Worm (Caenorhabditis elegans) whole organism, L1 larva: ENCODE results near the gene srj-53.

Source experiments
- C04F5.9 ChIP-seq: sonication (generic microtip); optimal IDR thresholded peaks from 2 replicates; lab custom pipeline; 2016; ENCODE audit warnings: missing genetic modification characterization, missing compliant biosample characterization
- aly-2 ChIP-seq: fragments of 150-350 bp; optimal IDR thresholded peaks from 2 replicates; lab custom pipeline; 2014; ENCODE audit warnings: missing biosample characterization, missing genetic modification characterization
- ama-1 ChIP-seq: fragments of 150-350 bp; optimal IDR thresholded peaks from 2 replicates; lab custom pipeline; 2014
- ceh-63 ChIP-seq: fragments of 200-800 bp; sonication (Bioruptor generic); optimal IDR thresholded peaks from 2 replicates; lab custom pipeline; 2018; ENCODE audit warnings: mild to moderate bottlenecking, missing genetic modification characterization, missing compliant biosample characterization
- ceh-88 ChIP-seq: fragments of 200-800 bp; sonication (Bioruptor generic); IDR thresholded peaks from 2 replicates; pipeline ENCODE4 v1.3.6; 2022; ENCODE audit warnings: missing genetic modification characterization, missing compliant biosample characterization
- efl-1 ChIP-seq, 4 experiments: fragments of 150-350 bp; optimal IDR thresholded peaks in 3 of 4; peaks in 1 of 4; 1 replicate in 1 of 4; 2 replicates in 3 of 4; lab custom pipeline; 2014; ENCODE audit warnings: missing biosample characterization in 2 of 4, missing genetic modification characterization in 2 of 4, missing genetic modification reagents in 2 of 4
- elt-2 ChIP-seq: sonication (generic microtip); optimal IDR thresholded peaks from 2 replicates; lab custom pipeline; 2016; ENCODE audit warnings: missing genetic modification characterization, mild to moderate bottlenecking, inconsistent platforms, missing compliant biosample characterization, missing genetic modification reagents
- elt-3 ChIP-seq, 6 experiments: fragments of 150-350 bp in 1 of 6; sonication (generic microtip); optimal IDR thresholded peaks; 2 replicates each; lab custom pipeline; 2017 to 2018; ENCODE audit warnings: missing biosample characterization in 6 of 6, missing genetic modification characterization in 6 of 6, inconsistent platforms in 1 of 6
- grh-1 ChIP-seq: fragments of 200-800 bp; sonication (Bioruptor generic); IDR thresholded peaks from 2 replicates; pipeline ENCODE4 v1.3.6; 2022; ENCODE audit warnings: missing genetic modification reagents, missing genetic modification characterization, missing compliant biosample characterization
- hlh-4 ChIP-seq: sonication (generic microtip); optimal IDR thresholded peaks from 2 replicates; lab custom pipeline; 2016; ENCODE audit warnings: mild to moderate bottlenecking, missing genetic modification characterization, missing compliant biosample characterization
- irx-1 ChIP-seq: sonication (generic microtip); optimal IDR thresholded peaks from 2 replicates; lab custom pipeline; 2016; ENCODE audit warnings: missing genetic modification characterization, missing compliant biosample characterization
- jun-1 ChIP-seq: fragments of 150-350 bp; optimal IDR thresholded peaks from 2 replicates; lab custom pipeline; 2014; ENCODE audit warnings: missing biosample characterization, missing genetic modification reagents, missing genetic modification characterization
- lin-14 ChIP-seq: fragments of 200-800 bp; sonication (Bioruptor generic); optimal IDR thresholded peaks from 2 replicates; lab custom pipeline; 2018; ENCODE audit warnings: mild to moderate bottlenecking, missing genetic modification characterization, moderate library complexity, missing compliant biosample characterization
- lin-15B ChIP-seq: fragments of 150-350 bp; sonication (generic microtip); optimal IDR thresholded peaks from 3 replicates; lab custom pipeline; 2014; ENCODE audit warnings: missing biosample characterization, missing genetic modification characterization
- lin-35 ChIP-seq, 2 experiments: fragments of 150-350 bp; optimal IDR thresholded peaks; 2 replicates each; lab custom pipeline; 2014; ENCODE audit warnings: missing biosample characterization in 2 of 2, missing genetic modification characterization in 2 of 2, missing genetic modification reagents in 2 of 2
- lir-3 ChIP-seq: sonication (generic microtip); optimal IDR thresholded peaks from 2 replicates; lab custom pipeline; 2016; ENCODE audit warnings: mild to moderate bottlenecking, missing genetic modification characterization, moderate library complexity, missing compliant biosample characterization; ENCODE audit not compliant: poor library complexity
- lsy-2 ChIP-seq, 2 experiments: fragments of 150-350 bp; optimal IDR thresholded peaks; 2 replicates each; lab custom pipeline; 2014; ENCODE audit warnings: missing biosample characterization in 2 of 2, missing genetic modification characterization in 2 of 2
- mab-9 ChIP-seq: fragments of 200-800 bp; sonication (Bioruptor generic); IDR thresholded peaks from 2 replicates; pipeline ENCODE4 v1.3.6; 2022; ENCODE audit warnings: missing genetic modification reagents, missing genetic modification characterization, missing compliant biosample characterization
- mdl-1 ChIP-seq, 2 experiments: fragments of 150-350 bp; optimal IDR thresholded peaks; 2 replicates each; lab custom pipeline; 2014 to 2017; ENCODE audit warnings: missing biosample characterization in 2 of 2, missing genetic modification characterization in 2 of 2, inconsistent platforms in 1 of 2
- mef-2 ChIP-seq: fragments of 150-350 bp; optimal IDR thresholded peaks from 2 replicates; lab custom pipeline; 2014; ENCODE audit warnings: missing biosample characterization, missing genetic modification characterization
- mep-1 ChIP-seq: fragments of 150-350 bp; optimal IDR thresholded peaks from 2 replicates; lab custom pipeline; 2014; ENCODE audit warnings: missing biosample characterization, missing genetic modification characterization
- nhr-11 ChIP-seq: fragments of 150-350 bp; optimal IDR thresholded peaks from 2 replicates; lab custom pipeline; 2014; ENCODE audit warnings: missing biosample characterization, missing genetic modification characterization
- nhr-12 ChIP-seq: sonication (generic microtip); optimal IDR thresholded peaks from 2 replicates; lab custom pipeline; 2017; ENCODE audit warnings: missing biosample characterization, missing genetic modification characterization
- nhr-20 ChIP-seq: sonication (generic microtip); optimal IDR thresholded peaks from 2 replicates; lab custom pipeline; 2016; ENCODE audit warnings: mild to moderate bottlenecking, missing genetic modification characterization, missing compliant biosample characterization
- nhr-237 ChIP-seq: fragments of 150-350 bp; optimal IDR thresholded peaks from 2 replicates; lab custom pipeline; 2014; ENCODE audit warnings: missing biosample characterization, missing genetic modification characterization
- nhr-28 ChIP-seq: fragments of 150-350 bp; optimal IDR thresholded peaks from 2 replicates; lab custom pipeline; 2014; ENCODE audit warnings: missing biosample characterization, missing genetic modification characterization
- nhr-47 ChIP-seq: sonication (generic microtip); optimal IDR thresholded peaks from 2 replicates; lab custom pipeline; 2016; ENCODE audit warnings: mild to moderate bottlenecking, missing genetic modification characterization, moderate library complexity, missing compliant biosample characterization
- nhr-71 ChIP-seq: sonication (generic microtip); optimal IDR thresholded peaks from 2 replicates; lab custom pipeline; 2016; ENCODE audit warnings: mild to moderate bottlenecking, missing genetic modification characterization, moderate library complexity, missing compliant biosample characterization
- nhr-77 ChIP-seq: fragments of 150-350 bp; optimal IDR thresholded peaks from 2 replicates; lab custom pipeline; 2014; ENCODE audit warnings: missing biosample characterization, missing genetic modification characterization
- nhr-84 ChIP-seq: sonication (generic microtip); optimal IDR thresholded peaks from 2 replicates; lab custom pipeline; 2017; ENCODE audit warnings: missing biosample characterization, missing genetic modification characterization
- nhr-85 ChIP-seq: sonication (generic microtip); peaks from one replicate; lab custom pipeline; 2016; ENCODE audit warnings: missing genetic modification characterization, inconsistent platforms, missing compliant biosample characterization
- nhr-90 ChIP-seq: sonication (generic microtip); optimal IDR thresholded peaks from 2 replicates; lab custom pipeline; 2016; ENCODE audit warnings: mild to moderate bottlenecking, missing genetic modification characterization, missing compliant biosample characterization; ENCODE audit not compliant: poor library complexity
- pag-3 ChIP-seq: sonication (generic microtip); optimal IDR thresholded peaks from 2 replicates; lab custom pipeline; 2017; ENCODE audit warnings: missing genetic modification characterization, mild to moderate bottlenecking, missing compliant biosample characterization, antibody characterized with exemption, borderline replicate concordance; ENCODE audit not compliant: insufficient read depth
- pax-3 ChIP-seq: fragments of 200-800 bp; sonication (Bioruptor generic); optimal IDR thresholded peaks from 2 replicates; lab custom pipeline; 2018; ENCODE audit warnings: mild to moderate bottlenecking, missing genetic modification characterization, moderate library complexity, missing compliant biosample characterization
- pqm-1 ChIP-seq: sonication (generic microtip); optimal IDR thresholded peaks from 3 replicates; lab custom pipeline; 2017; ENCODE audit warnings: missing biosample characterization, missing genetic modification characterization
- rnt-1 ChIP-seq: sonication (generic microtip); optimal IDR thresholded peaks from 2 replicates; lab custom pipeline; 2016; ENCODE audit warnings: mild to moderate bottlenecking, missing genetic modification characterization, moderate library complexity, missing compliant biosample characterization
- snu-23 ChIP-seq: sonication (generic microtip); optimal IDR thresholded peaks from 2 replicates; lab custom pipeline; 2016; ENCODE audit warnings: missing genetic modification characterization, missing compliant biosample characterization
- sox-4 ChIP-seq: sonication (generic microtip); optimal IDR thresholded peaks from 2 replicates; lab custom pipeline; 2016; ENCODE audit warnings: missing genetic modification characterization, missing compliant biosample characterization
- tbx-2 ChIP-seq: sonication (generic microtip); optimal IDR thresholded peaks from 2 replicates; lab custom pipeline; 2016; ENCODE audit warnings: missing genetic modification characterization, missing compliant biosample characterization
- unc-130 ChIP-seq: fragments of 150-350 bp; optimal IDR thresholded peaks from 2 replicates; lab custom pipeline; 2017; ENCODE audit warnings: missing biosample characterization, missing genetic modification characterization, inconsistent platforms
- unc-62 ChIP-seq: fragments of 150-350 bp; optimal IDR thresholded peaks from 2 replicates; lab custom pipeline; 2014; ENCODE audit warnings: missing biosample characterization, missing genetic modification reagents, missing genetic modification characterization
- unc-86 ChIP-seq: sonication (generic microtip); optimal IDR thresholded peaks from 2 replicates; lab custom pipeline; 2016; ENCODE audit warnings: missing genetic modification characterization, missing compliant biosample characterization
- vab-15 ChIP-seq: sonication (generic microtip); optimal IDR thresholded peaks from 2 replicates; lab custom pipeline; 2017; ENCODE audit warnings: missing genotype, mild to moderate bottlenecking, missing genetic modification characterization, missing compliant biosample characterization
- zag-1 ChIP-seq: fragments of 150-350 bp; optimal IDR thresholded peaks from 2 replicates; lab custom pipeline; 2014; ENCODE audit warnings: missing biosample characterization, missing genetic modification characterization
- ztf-4 ChIP-seq: fragments of 150-350 bp; optimal IDR thresholded peaks from 2 replicates; lab custom pipeline; 2014; ENCODE audit warnings: missing biosample characterization, missing genetic modification characterization

srj-53 gene

DNA sequence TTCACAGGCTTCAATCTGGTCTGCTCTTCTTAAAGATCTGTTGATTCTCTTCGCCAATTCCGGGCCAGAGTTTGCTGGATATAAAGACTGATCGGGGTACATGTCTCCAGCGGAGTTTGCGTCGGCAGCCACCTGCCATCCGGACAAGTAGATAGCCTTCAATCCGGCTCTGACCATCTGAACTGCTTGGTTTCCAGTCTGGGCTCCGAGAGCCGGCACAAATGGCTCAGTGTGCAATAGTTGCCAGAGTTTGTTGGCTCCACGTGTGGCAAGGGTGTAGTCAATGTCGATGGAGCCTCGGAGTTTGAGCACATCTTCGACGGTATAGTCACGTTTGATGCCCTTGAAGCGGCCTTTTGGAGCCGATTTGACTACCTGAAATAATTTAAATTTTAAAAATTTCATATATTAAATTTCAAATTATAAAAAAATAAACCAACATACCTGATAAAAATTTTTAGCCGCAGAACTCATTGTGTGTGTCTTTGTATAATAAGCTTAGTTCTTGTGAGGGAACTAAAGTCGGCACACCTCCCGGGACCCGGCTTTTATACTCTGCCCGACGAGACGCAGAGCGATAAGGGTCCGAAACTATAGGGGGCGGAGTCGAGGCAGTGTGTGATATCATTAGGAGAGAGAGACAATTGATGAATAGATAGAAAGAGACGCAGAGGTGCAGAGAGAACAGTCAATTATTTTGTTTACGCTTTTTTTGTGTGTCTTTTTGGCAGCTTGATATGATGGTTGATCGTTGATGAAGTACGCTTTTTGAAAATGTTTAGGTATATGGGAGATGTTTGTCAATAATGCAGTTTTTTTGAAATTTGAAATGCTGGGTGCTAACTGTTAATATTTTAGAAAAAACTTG lies 33.2 kb upstream of the srj-53 start, which contains the start of the genes icl-1 and srh-2 (continued):
- TF ChIP-seq aly-2 (no peak), nhr-12 (tag; lab: Kevin White, UChicago) (no peak), nhr-71 (tag; lab: Kevin White, UChicago) (peak; percentile 95), sox-4 (tag; lab: Kevin White, UChicago) (peak; percentile 32), pqm-1 (tag; lab: Kevin White, UChicago) (no peak), C04F5.9 (tag; lab: Kevin White, UChicago) (peak; percentile 49), nhr-47 (tag; lab: Kevin White, UChicago) (peak; percentile 59), nhr-20 (peak; percentile 85), nhr-237 (tag; lab: Kevin White, UChicago) (no peak), nhr-28 (tag; lab: Kevin White, UChicago) (no peak), lin-35 (GFP tag; optimal IDR thresholded peaks at IDR 0.05; lab: Kevin White, UChicago) (peak in 1 of 2 experiments; percentile 75), efl-1 (optimal IDR thresholded peaks at IDR 0.05; lab: Kevin White, UChicago) (peak; percentile 40 to 49), efl-1 (GFP tag; optimal IDR thresholded peaks at IDR 0.05 in 1 of 2; lab: Kevin White, UChicago) (peak in 1 of 2 experiments; percentile 91), mab-9 (GFP tag; lab: Robert Waterston, UW) (0 out of 2 replicates have a peak, but pooled peaks have one; percentile 13), nhr-11 (tag; lab: Kevin White, UChicago) (no peak), irx-1 (tag; lab: Kevin White, UChicago) (peak; percentile 14), lin-15B (tag; lab: Kevin White, UChicago) (no peak), tbx-2 (tag; lab: Kevin White, UChicago) (peak; percentile 73), jun-1 (tag; lab: Kevin White, UChicago) (peak; percentile 15), unc-130 (tag; lab: Kevin White, UChicago) (peak; percentile 74), unc-86 (tag; lab: Kevin White, UChicago) (no peak), grh-1 (GFP tag; lab: Robert Waterston, UW) (no peak), pax-3 (tag; lab: Kevin White, UChicago) (no peak)

DNA sequence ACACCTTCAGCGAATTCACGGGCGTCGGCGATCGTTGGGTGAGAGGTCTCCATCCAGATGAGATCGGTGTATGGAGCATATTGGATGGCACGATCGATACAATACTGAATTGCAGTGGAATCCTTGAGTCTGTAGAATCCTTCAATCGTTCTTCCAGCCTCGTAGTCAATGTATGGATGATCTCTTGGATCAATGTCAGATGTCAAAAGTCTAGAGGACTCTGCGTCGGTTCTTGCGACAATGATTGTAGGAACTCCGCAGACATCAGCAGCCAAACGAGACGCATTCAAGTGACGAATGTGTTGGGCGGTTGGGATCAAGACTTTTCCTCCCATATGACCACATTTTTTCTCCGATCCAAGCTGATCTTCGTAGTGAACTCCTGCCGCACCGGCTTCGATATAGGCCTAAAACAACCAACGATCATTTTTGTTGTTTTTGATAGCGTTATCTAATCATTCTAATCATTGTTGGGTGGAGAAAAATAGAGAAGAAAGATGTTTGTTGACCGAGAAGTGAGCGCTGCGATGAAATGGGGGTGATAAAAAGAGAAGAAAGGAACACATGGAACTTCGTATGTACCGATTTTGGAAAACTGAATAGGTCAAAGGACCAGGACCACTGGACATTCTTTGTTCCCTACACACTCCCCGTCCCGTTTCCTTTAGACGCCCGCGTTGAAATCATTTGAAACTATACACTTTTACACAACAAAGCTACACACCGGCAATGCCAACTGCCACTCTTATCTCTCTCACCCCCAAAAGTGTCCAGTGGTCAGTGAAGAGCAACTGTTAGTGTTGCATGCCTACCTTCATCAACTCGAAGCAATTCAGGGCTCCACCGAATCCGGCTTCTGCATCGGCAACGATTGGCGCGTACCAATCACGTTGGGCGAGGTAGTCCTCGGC lies 32.3 kb upstream of the srj-53 start:
- TF ChIP-seq nhr-28 (tag; lab: Kevin White, UChicago): no peak
- peak; percentile 31 for TF ChIP-seq lin-14
- TF ChIP-seq ceh-63 (GFP tag; lab: Kevin White, UChicago): no peak
- no peak for TF ChIP-seq zag-1 (tag; lab: Kevin White, UChicago)
- TF ChIP-seq nhr-85: peak; percentile 48
- no peak for TF ChIP-seq nhr-77
- peak; percentile 22 for TF ChIP-seq snu-23 (GFP tag; lab: Kevin White, UChicago)
- peak; percentile 79 for TF ChIP-seq ama-1
- no peak for TF ChIP-seq mdl-1 (tag; optimal IDR thresholded peaks at IDR 0.05; lab: Kevin White, UChicago)
- peak; percentile 45 for TF ChIP-seq ceh-88 (GFP tag; lab: Robert Waterston, UW)
- TF ChIP-seq efl-1 (optimal IDR thresholded peaks at IDR 0.05; lab: Kevin White, UChicago): no peak
- TF ChIP-seq efl-1 (GFP tag; optimal IDR thresholded peaks at IDR 0.05 in 1 of 2; lab: Kevin White, UChicago): peak in 1 of 2 experiments; percentile 92
- TF ChIP-seq mef-2 (tag; lab: Kevin White, UChicago): no peak
- no peak for TF ChIP-seq mep-1
- TF ChIP-seq lsy-2 (tag; optimal IDR thresholded peaks at IDR 0.05; lab: Kevin White, UChicago): peak in 1 of 2 experiments; percentile 25
- TF ChIP-seq nhr-84 (tag; lab: Kevin White, UChicago): peak; percentile 53
- peak; percentile 10 for TF ChIP-seq unc-130 (tag; lab: Kevin White, UChicago)
- no peak for TF ChIP-seq nhr-237 (tag; lab: Kevin White, UChicago)
- no peak for TF ChIP-seq vab-15 (tag; lab: Kevin White, UChicago)
- TF ChIP-seq elt-3 (tag; optimal IDR thresholded peaks at IDR 0.05; lab: Kevin White, UChicago): peak in 4 of 6 experiments; percentile 14 to 71 (median 27)
- no peak for TF ChIP-seq pag-3
- peak; percentile 17 for TF ChIP-seq nhr-90 (tag; lab: Kevin White, UChicago)
- no peak for TF ChIP-seq lir-3 (tag; lab: Kevin White, UChicago)
- TF ChIP-seq jun-1 (tag; lab: Kevin White, UChicago): no peak
- peak; percentile 17 for TF ChIP-seq elt-2 (tag; lab: Kevin White, UChicago)
- peak; percentile 64 for TF ChIP-seq rnt-1 (tag; lab: Kevin White, UChicago)
- TF ChIP-seq unc-62 (GFP tag; lab: Kevin White, UChicago): no peak
- TF ChIP-seq ztf-4 (tag; lab: Kevin White, UChicago): peak; percentile 21
- TF ChIP-seq hlh-4 (tag; lab: Kevin White, UChicago): no peak
- TF ChIP-seq nhr-20: peak; percentile 7
- no peak for TF ChIP-seq mab-9 (GFP tag; lab: Robert Waterston, UW)
- TF ChIP-seq irx-1 (tag; lab: Kevin White, UChicago): peak; percentile 2
